Fruit fly (Drosophila melanogaster) whole organism, embryonic: Measurements from ENCODE around the gene Ubc4.

ENCODE experiments used
- Adf1 ChIP-seq: fragments of 200-800 bp; sonication (Bioruptor generic); IDR thresholded peaks from 2 replicates; pipeline ENCODE4 v1.3.6; 2022; ENCODE audit warnings: missing biosample characterization, missing genetic modification characterization
- Atf6 ChIP-seq: fragments of 200-800 bp; sonication (Bioruptor generic); IDR thresholded peaks from 2 replicates; pipeline ENCODE4 v1.3.6; 2022; ENCODE audit warnings: missing biosample characterization, missing genetic modification characterization
- Blimp-1 ChIP-seq: fragments of 200-800 bp; sonication (Bioruptor generic); optimal IDR thresholded peaks from 3 replicates; lab custom pipeline; 2018; ENCODE audit warnings: missing biosample characterization, missing genetic modification characterization, mild to moderate bottlenecking, moderate library complexity, missing genetic modification reagents
- CG10147 ChIP-seq: fragments of 200-800 bp; sonication (Bioruptor generic); optimal IDR thresholded peaks from 2 replicates; lab custom pipeline; 2019; ENCODE audit warnings: missing biosample characterization, mild to moderate bottlenecking, missing genetic modification characterization, moderate library complexity
- CG10321 ChIP-seq: fragments of 200-800 bp; sonication (Bioruptor generic); IDR thresholded peaks from 2 replicates; pipeline ENCODE4 v1.3.6; 2022; ENCODE audit warnings: missing biosample characterization, missing genetic modification characterization
- CG10366 ChIP-seq: fragments of 200-800 bp; sonication (Bioruptor generic); IDR thresholded peaks from 2 replicates; pipeline ENCODE4 v1.3.6; 2022; ENCODE audit warnings: missing biosample characterization, missing genetic modification characterization
- CG10543 ChIP-seq: fragments of 200-800 bp; sonication (Bioruptor generic); optimal IDR thresholded peaks from 3 replicates; lab custom pipeline; 2017; ENCODE audit warnings: missing biosample characterization, mild to moderate bottlenecking, missing genetic modification characterization, moderate library complexity
- CG11560 ChIP-seq: fragments of 200-800 bp; sonication (Bioruptor generic); IDR thresholded peaks from 3 replicates; pipeline ENCODE4 v1.3.6; 2022; ENCODE audit warnings: missing biosample characterization, missing genetic modification characterization
- CG12071 ChIP-seq: fragments of 200-800 bp; sonication (Bioruptor generic); optimal IDR thresholded peaks from 3 replicates; lab custom pipeline; 2018; ENCODE audit warnings: missing biosample characterization, mild to moderate bottlenecking, missing genetic modification characterization
- CG13424 ChIP-seq: fragments of 200-800 bp; sonication (Bioruptor generic); optimal IDR thresholded peaks from 2 replicates; lab custom pipeline; 2019; ENCODE audit warnings: missing biosample characterization, mild to moderate bottlenecking, missing genetic modification characterization, moderate library complexity
- CG15269 ChIP-seq: fragments of 200-800 bp; sonication (Bioruptor generic); optimal IDR thresholded peaks from 2 replicates; lab custom pipeline; 2018; ENCODE audit warnings: missing biosample characterization, mild to moderate bottlenecking, missing genetic modification characterization, moderate library complexity
- CG16779 ChIP-seq: fragments of 200-800 bp; sonication (Bioruptor generic); IDR thresholded peaks from 2 replicates; pipeline ENCODE4 v1.3.6; 2022; ENCODE audit warnings: missing biosample characterization, missing genetic modification characterization
- CG17328 ChIP-seq: fragments of 200-800 bp; sonication (Bioruptor generic); IDR thresholded peaks from 2 replicates; pipeline ENCODE4 v1.3.6; 2022; ENCODE audit warnings: missing biosample characterization, missing genetic modification characterization
- CG17385 ChIP-seq: fragments of 200-800 bp; sonication (Bioruptor generic); optimal IDR thresholded peaks from 3 replicates; lab custom pipeline; 2018; ENCODE audit warnings: missing biosample characterization, mild to moderate bottlenecking, missing genetic modification characterization
- CG2199 ChIP-seq: fragments of 200-800 bp; sonication (Bioruptor generic); IDR thresholded peaks from 3 replicates; pipeline ENCODE4 v1.3.6; 2022; ENCODE audit warnings: missing biosample characterization, missing genetic modification characterization
- CG2202 ChIP-seq: fragments of 200-800 bp; sonication (Bioruptor generic); optimal IDR thresholded peaks from 2 replicates; lab custom pipeline; 2018; ENCODE audit warnings: missing biosample characterization, mild to moderate bottlenecking, missing genetic modification characterization
- CG30020 ChIP-seq: fragments of 200-800 bp; optimal IDR thresholded peaks from 2 replicates; lab custom pipeline; 2019; ENCODE audit warnings: missing biosample characterization, mild to moderate bottlenecking, missing genetic modification characterization, moderate library complexity
- CG4820 ChIP-seq: fragments of 200-800 bp; sonication (Bioruptor generic); optimal IDR thresholded peaks from 3 replicates; lab custom pipeline; 2016; ENCODE audit warnings: missing biosample characterization, missing genetic modification characterization
- CG5953 ChIP-seq: fragments of 200-800 bp; sonication (Bioruptor generic); IDR thresholded peaks from 2 replicates; pipeline ENCODE4 v1.3.6; 2022; ENCODE audit warnings: missing biosample characterization, missing genetic modification characterization
- CG7357 ChIP-seq: fragments of 200-800 bp; sonication (Bioruptor generic); IDR thresholded peaks from 3 replicates; pipeline ENCODE4 v1.3.6; 2022; ENCODE audit warnings: missing biosample characterization, missing genetic modification characterization
- CG8924 ChIP-seq: fragments of 200-800 bp; optimal IDR thresholded peaks from 3 replicates; lab custom pipeline; 2019; ENCODE audit warnings: missing biosample characterization, mild to moderate bottlenecking, missing genetic modification characterization, moderate library complexity
- CG9609 ChIP-seq: fragments of 200-800 bp; sonication (Bioruptor generic); optimal IDR thresholded peaks from 3 replicates; lab custom pipeline; 2016; ENCODE audit warnings: missing biosample characterization, missing genetic modification characterization
- D19B ChIP-seq: fragments of 200-800 bp; sonication (Bioruptor generic); optimal IDR thresholded peaks from 2 replicates; lab custom pipeline; 2017; ENCODE audit warnings: missing biosample characterization, mild to moderate bottlenecking, missing genetic modification characterization
- Dip3 ChIP-seq: fragments of 200-800 bp; sonication (Bioruptor generic); optimal IDR thresholded peaks from 3 replicates; lab custom pipeline; 2016; ENCODE audit warnings: missing biosample characterization, missing genetic modification characterization
- Dll ChIP-seq: fragments of 200-800 bp; sonication (Bioruptor generic); IDR thresholded peaks from 4 replicates; pipeline ENCODE4 v1.3.6; 2022; ENCODE audit warnings: missing biosample characterization, missing genetic modification characterization; ENCODE audit not compliant: partially characterized antibody
- Eip74EF ChIP-seq, 2 experiments: fragments of 200-800 bp in 1 of 2; fragments of >200 bp in 1 of 2; sonication (Bioruptor generic) in 1 of 2; optimal IDR thresholded peaks; 2 replicates each; lab custom pipeline; 2017 to 2019; ENCODE audit warnings: missing biosample characterization in 2 of 2, missing genetic modification characterization in 2 of 2, mild to moderate bottlenecking in 1 of 2, moderate library complexity in 1 of 2
- Fer1 ChIP-seq: fragments of 200-800 bp; sonication (Bioruptor generic); optimal IDR thresholded peaks from 2 replicates; lab custom pipeline; 2017; ENCODE audit warnings: missing biosample characterization, mild to moderate bottlenecking, missing genetic modification characterization
- Fer3 ChIP-seq: fragments of 200-800 bp; sonication (Bioruptor generic); optimal IDR thresholded peaks from 2 replicates; lab custom pipeline; 2018; ENCODE audit warnings: missing biosample characterization, mild to moderate bottlenecking, missing genetic modification characterization, moderate library complexity
- NFAT ChIP-seq: fragments of 200-800 bp; sonication (Bioruptor generic); IDR thresholded peaks from 2 replicates; pipeline ENCODE4 v1.3.6; 2022; ENCODE audit warnings: missing biosample characterization, missing genetic modification characterization
- Opbp ChIP-seq: fragments of 200-800 bp; sonication (Bioruptor generic); IDR thresholded peaks from 3 replicates; pipeline ENCODE4 v1.3.6; 2022; ENCODE audit warnings: missing biosample characterization, missing genetic modification characterization; ENCODE audit not compliant: partially characterized antibody
- Ptx1 ChIP-seq: fragments of 200-800 bp; sonication (Bioruptor generic); IDR thresholded peaks from 2 replicates; pipeline ENCODE4 v1.3.6; 2022; ENCODE audit warnings: missing biosample characterization, missing genetic modification characterization
- Six4 ChIP-seq: fragments of 200-800 bp; sonication (Bioruptor generic); optimal IDR thresholded peaks from 2 replicates; lab custom pipeline; 2016; ENCODE audit warnings: missing biosample characterization, missing genetic modification characterization
- chinmo ChIP-seq: fragments of 200-800 bp; sonication (Bioruptor generic); IDR thresholded peaks from 4 replicates; pipeline ENCODE4 v1.3.6; 2022; ENCODE audit warnings: missing biosample characterization, missing genetic modification characterization; ENCODE audit not compliant: partially characterized antibody
- crp ChIP-seq, 2 experiments: fragments of 200-800 bp; sonication (Bioruptor generic); optimal IDR thresholded peaks; 2 replicates in 1 of 2; 3 replicates in 1 of 2; lab custom pipeline; 2017; ENCODE audit warnings: missing biosample characterization in 2 of 2, missing genetic modification characterization in 2 of 2, mild to moderate bottlenecking in 1 of 2, moderate library complexity in 1 of 2
- dmrt11E ChIP-seq: fragments of 200-800 bp; sonication (Bioruptor generic); optimal IDR thresholded peaks from 3 replicates; lab custom pipeline; 2018; ENCODE audit warnings: missing biosample characterization, mild to moderate bottlenecking, missing genetic modification characterization, moderate library complexity
- eve ChIP-seq, 2 experiments: fragments of >200 bp; optimal IDR thresholded peaks; 2 replicates each; lab custom pipeline; 2017; ENCODE audit warnings: missing biosample characterization in 2 of 2, missing genetic modification characterization in 2 of 2
- fd96Cb ChIP-seq: fragments of 200-800 bp; sonication (Bioruptor generic); optimal IDR thresholded peaks from 2 replicates; lab custom pipeline; 2018; ENCODE audit warnings: missing biosample characterization, mild to moderate bottlenecking, missing genetic modification characterization, moderate library complexity
- gem ChIP-seq: fragments of 200-800 bp; sonication (Bioruptor generic); optimal IDR thresholded peaks from 2 replicates; lab custom pipeline; 2019; ENCODE audit warnings: missing biosample characterization, mild to moderate bottlenecking, missing genetic modification characterization, moderate library complexity
- ham ChIP-seq: fragments of 200-800 bp; sonication (Bioruptor generic); IDR thresholded peaks from 2 replicates; pipeline ENCODE4 v1.3.6; 2022; ENCODE audit warnings: missing biosample characterization, missing genetic modification characterization
- jumu ChIP-seq: fragments of 200-800 bp; sonication (Bioruptor generic); optimal IDR thresholded peaks from 3 replicates; lab custom pipeline; 2016; ENCODE audit warnings: missing biosample characterization, missing genetic modification characterization
- ken ChIP-seq: fragments of 200-800 bp; sonication (Bioruptor generic); IDR thresholded peaks from 3 replicates; pipeline ENCODE4 v1.3.6; 2022; ENCODE audit warnings: missing biosample characterization, missing genetic modification characterization
- lab ChIP-seq: fragments of 200-800 bp; sonication (Bioruptor generic); optimal IDR thresholded peaks from 3 replicates; lab custom pipeline; 2017; ENCODE audit warnings: missing biosample characterization, missing genetic modification characterization, mild to moderate bottlenecking, moderate library complexity, missing genetic modification reagents
- mirr ChIP-seq: fragments of 200-800 bp; sonication (Bioruptor generic); optimal IDR thresholded peaks from 3 replicates; lab custom pipeline; 2018; ENCODE audit warnings: missing biosample characterization, mild to moderate bottlenecking, missing genetic modification characterization
- onecut ChIP-seq: fragments of 200-800 bp; sonication (Bioruptor generic); IDR thresholded peaks from 2 replicates; pipeline ENCODE4 v1.3.6; 2022; ENCODE audit warnings: missing biosample characterization, missing genetic modification characterization
- salm ChIP-seq: fragments of 200-800 bp; sonication (Bioruptor generic); optimal IDR thresholded peaks from 2 replicates; lab custom pipeline; 2018; ENCODE audit warnings: missing biosample characterization, mild to moderate bottlenecking, missing genetic modification characterization
- sqz ChIP-seq: fragments of 200-800 bp; sonication (Bioruptor generic); optimal IDR thresholded peaks from 3 replicates; lab custom pipeline; 2018; ENCODE audit warnings: missing biosample characterization, mild to moderate bottlenecking, missing genetic modification characterization
- tio ChIP-seq: fragments of 200-800 bp; sonication (Bioruptor generic); optimal IDR thresholded peaks from 2 replicates; lab custom pipeline; 2017; ENCODE audit warnings: missing biosample characterization, missing genetic modification characterization, inconsistent platforms
- trh ChIP-seq: fragments of 200-800 bp; sonication (Bioruptor generic); optimal IDR thresholded peaks from 2 replicates; lab custom pipeline; 2016; ENCODE audit warnings: missing biosample characterization, missing genetic modification characterization
- unc-4 ChIP-seq: fragments of 200-800 bp; sonication (Bioruptor generic); IDR thresholded peaks from 2 replicates; pipeline ENCODE4 v1.3.6; 2022; ENCODE audit warnings: missing biosample characterization, missing genetic modification characterization; ENCODE audit not compliant: partially characterized antibody
- zen2 ChIP-seq: fragments of 200-800 bp; sonication (Bioruptor generic); IDR thresholded peaks from 3 replicates; pipeline ENCODE4 v1.3.6; 2022; ENCODE audit warnings: missing biosample characterization, missing genetic modification characterization; ENCODE audit not compliant: partially characterized antibody

Gene Ubc4

dm6 chr3L:9675528-9675963 is 22.6 kb upstream of the Ubc4 start (continued):
- peak; percentile 66 for TF ChIP-seq CG10543 (GFP tag; lab: Kevin White, UChicago)
- peak in 1 of 2 experiments; percentile 81 for TF ChIP-seq crp (GFP tag; optimal IDR thresholded peaks at IDR 0.05; lab: Kevin White, UChicago)
- no peak for TF ChIP-seq Fer3 (tag; lab: Kevin White, UChicago)
- TF ChIP-seq chinmo (GFP tag; lab: Robert Waterston, UW), result peak; percentile 77; the same call in 1 of the 4 replicates
- TF ChIP-seq Opbp, result no peak
- no peak for TF ChIP-seq CG17328 (GFP tag; lab: Robert Waterston, UW)
- TF ChIP-seq CG5953, result no peak
- no peak for TF ChIP-seq CG30020 (tag; lab: Kevin White, UChicago)
- TF ChIP-seq Fer1 (GFP tag; lab: Kevin White, UChicago), result peak; percentile 49
- TF ChIP-seq CG2199, result no peak
- peak in 1 of 2 experiments; percentile 44 for TF ChIP-seq Eip74EF (GFP tag; optimal IDR thresholded peaks at IDR 0.05; lab: Kevin White, UChicago)
- TF ChIP-seq trh, result no peak
- TF ChIP-seq CG2202, result no peak
- TF ChIP-seq fd96Cb, result no peak
- no peak for TF ChIP-seq dmrt11E (tag; lab: Kevin White, UChicago)
- TF ChIP-seq tio (GFP tag; lab: Kevin White, UChicago), result no peak
- 0 out of 2 replicates have a peak, but pooled peaks have one; percentile 48 for TF ChIP-seq Atf6
- TF ChIP-seq CG16779 (GFP tag; lab: Robert Waterston, UW), result no peak
- TF ChIP-seq mirr (GFP tag; lab: Kevin White, UChicago), result peak; percentile 6
- no peak for TF ChIP-seq Ptx1 (GFP tag; lab: Robert Waterston, UW)
- TF ChIP-seq D19B, result no peak
- TF ChIP-seq CG17385 (GFP tag; lab: Kevin White, UChicago), result peak; percentile 22
- TF ChIP-seq Adf1, result peak; percentile 70; the same call in 1 of the 2 replicates
- TF ChIP-seq Dll, result peak; percentile 64
- peak; percentile 90 for TF ChIP-seq sqz
- TF ChIP-seq eve (GFP tag; optimal IDR thresholded peaks at IDR 0.05; lab: Kevin White, UChicago), result peak in 1 of 2 experiments; percentile 23
- no peak for TF ChIP-seq CG4820 (GFP tag; lab: Kevin White, UChicago)
- TF ChIP-seq CG9609, result no peak
- no peak for TF ChIP-seq Blimp-1 (GFP tag; lab: Kevin White, UChicago)
- TF ChIP-seq CG11560 (tag; lab: Robert Waterston, UW), result no peak
- TF ChIP-seq NFAT (GFP tag; lab: Robert Waterston, UW), result no peak
- TF ChIP-seq CG7357 (GFP tag; lab: Robert Waterston, UW), result no peak
- TF ChIP-seq CG15269 (tag; lab: Kevin White, UChicago), result peak; percentile 47
- no peak for TF ChIP-seq Six4 (GFP tag; lab: Kevin White, UChicago)
- no peak for TF ChIP-seq CG10147
- no peak for TF ChIP-seq gem
- TF ChIP-seq zen2 (GFP tag; lab: Robert Waterston, UW), result peak; percentile 67; the same call in 2 of the 3 replicates
- TF ChIP-seq CG8924 (tag; lab: Kevin White, UChicago), result peak; percentile 23
- TF ChIP-seq CG13424, result no peak
- no peak for TF ChIP-seq jumu (GFP tag; lab: Kevin White, UChicago)
- no peak for TF ChIP-seq Dip3 (GFP tag; lab: Kevin White, UChicago)
- TF ChIP-seq unc-4 (GFP tag; lab: Robert Waterston, UW), result 0 out of 2 replicates have a peak, but pooled peaks have one; percentile 33
- TF ChIP-seq CG10321 (GFP tag; lab: Robert Waterston, UW), result no peak
- no peak for TF ChIP-seq ham
- TF ChIP-seq salm, result peak; percentile 22
- TF ChIP-seq ken, result no peak
- peak; percentile 19 for TF ChIP-seq lab (GFP tag; lab: Kevin White, UChicago)
- no peak for TF ChIP-seq CG12071 (GFP tag; lab: Kevin White, UChicago)
- no peak for TF ChIP-seq CG10366 (GFP tag; lab: Robert Waterston, UW)
- TF ChIP-seq onecut, result no peak
